Worm (Caenorhabditis elegans) whole organism, L3 larva: ENCODE measurements around the gene F35A5.5.

ENCODE experiments used
- ama-1 ChIP-seq: fragments of 150-350 bp; optimal IDR thresholded peaks from 2 replicates; lab custom pipeline; 2018
- ceh-28 ChIP-seq: fragments of 150-350 bp; optimal IDR thresholded peaks from 2 replicates; lab custom pipeline; 2014; ENCODE audit warnings: missing biosample characterization, missing genetic modification reagents, missing genetic modification characterization
- egl-27 ChIP-seq: sonication (generic microtip); optimal IDR thresholded peaks from 4 replicates; lab custom pipeline; 2017; ENCODE audit warnings: missing biosample characterization, missing genetic modification reagents, missing genetic modification characterization
- elt-1 ChIP-seq: fragments of 150-350 bp; optimal IDR thresholded peaks from 2 replicates; lab custom pipeline; 2014; ENCODE audit warnings: missing biosample characterization, missing genetic modification characterization
- elt-3 ChIP-seq, 3 experiments: fragments of 150-350 bp in 1 of 3; sonication (generic microtip) in 2 of 3; optimal IDR thresholded peaks; 2 replicates in 2 of 3; 4 replicates in 1 of 3; lab custom pipeline; 2014 to 2017; ENCODE audit warnings: missing biosample characterization in 3 of 3, missing genetic modification characterization in 3 of 3
- jun-1 ChIP-seq: fragments of 150-350 bp; optimal IDR thresholded peaks from 2 replicates; lab custom pipeline; 2014; ENCODE audit warnings: missing biosample characterization, missing genetic modification reagents, missing genetic modification characterization
- lin-39 ChIP-seq: fragments of 150-350 bp; optimal IDR thresholded peaks from 2 replicates; lab custom pipeline; 2018; ENCODE audit warnings: missing biosample characterization, missing genetic modification reagents, missing genetic modification characterization
- nfya-1 ChIP-seq: sonication (generic microtip); optimal IDR thresholded peaks from 2 replicates; lab custom pipeline; 2017; ENCODE audit warnings: missing genetic modification characterization, mild to moderate bottlenecking, missing compliant biosample characterization, antibody characterized with exemption, moderate library complexity; ENCODE audit not compliant: insufficient read depth
- nhr-11 ChIP-seq: fragments of 150-350 bp; optimal IDR thresholded peaks from 2 replicates; lab custom pipeline; 2014; ENCODE audit warnings: missing biosample characterization, missing genetic modification characterization
- nhr-237 ChIP-seq: fragments of 150-350 bp; optimal IDR thresholded peaks from 2 replicates; lab custom pipeline; 2014; ENCODE audit warnings: missing biosample characterization, missing genetic modification characterization
- nhr-28 ChIP-seq: fragments of 150-350 bp; optimal IDR thresholded peaks from 2 replicates; lab custom pipeline; 2014; ENCODE audit warnings: missing biosample characterization, missing genetic modification characterization
- nhr-43 ChIP-seq: sonication (generic microtip); optimal IDR thresholded peaks from 2 replicates; lab custom pipeline; 2016; ENCODE audit warnings: mild to moderate bottlenecking, missing genetic modification characterization, missing compliant biosample characterization; ENCODE audit not compliant: poor library complexity, severe bottlenecking
- snpc-4 ChIP-seq: fragments of 150-350 bp; optimal IDR thresholded peaks from 2 replicates; lab custom pipeline; 2014; ENCODE audit warnings: missing biosample characterization, missing genetic modification characterization
- unc-62 ChIP-seq: fragments of 150-350 bp; sonication (generic microtip); optimal IDR thresholded peaks from 4 replicates; lab custom pipeline; 2014; ENCODE audit warnings: missing biosample characterization, missing genetic modification reagents, missing genetic modification characterization

DNA sequence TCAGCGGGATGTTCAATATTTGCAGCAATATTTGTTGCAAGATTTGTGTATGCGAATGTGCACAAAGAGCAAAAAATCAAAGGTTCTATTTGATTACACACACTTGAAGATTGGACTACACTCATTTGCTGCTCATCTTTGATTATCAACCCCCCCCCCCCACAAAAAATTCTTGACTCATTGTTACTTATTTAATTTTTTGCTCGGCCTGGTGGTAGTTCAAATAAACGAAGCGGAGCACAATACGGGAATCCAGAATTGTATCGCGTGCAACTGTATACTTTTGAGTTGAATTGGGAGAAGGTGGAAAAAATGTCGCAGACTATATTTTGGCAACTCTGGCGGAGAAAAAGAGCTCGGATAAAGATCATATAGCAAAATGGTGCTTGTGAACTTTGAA is at the start of gene F35A5.5:
- TF ChIP-seq ama-1, result no peak
- TF ChIP-seq egl-27, result no peak
- no peak for TF ChIP-seq jun-1 (tag; lab: Kevin White, UChicago)
- no peak for TF ChIP-seq snpc-4
- no peak for TF ChIP-seq nhr-28 (tag; lab: Kevin White, UChicago)
- TF ChIP-seq elt-3 (tag; optimal IDR thresholded peaks at IDR 0.05; lab: Kevin White, UChicago), result no peak
- no peak for TF ChIP-seq nfya-1 (tag; lab: Kevin White, UChicago)
- TF ChIP-seq ceh-28 (tag; lab: Kevin White, UChicago), result no peak
- no peak for TF ChIP-seq lin-39 (tag; lab: Kevin White, UChicago)
- TF ChIP-seq nhr-11, result no peak
- TF ChIP-seq nhr-237, result no peak
- TF ChIP-seq elt-1, result no peak
- no peak for TF ChIP-seq unc-62 (GFP tag; lab: Kevin White, UChicago)
- no peak for TF ChIP-seq nhr-43
